Worm (Caenorhabditis elegans) whole organism, L4/young adult: ENCODE results near the gene C01G10.7.

Experiments
- W03F9.2 ChIP-seq: fragments of 150-350 bp; optimal IDR thresholded peaks from 2 replicates; lab custom pipeline; 2014; ENCODE audit warnings: missing biosample characterization, missing genetic modification characterization
- him-1 ChIP-seq: sonication (generic microtip); optimal IDR thresholded peaks from 2 replicates; lab custom pipeline; 2016; ENCODE audit warnings: missing genotype, missing genetic modification reagents, missing genetic modification characterization, missing compliant biosample characterization

- TF ChIP-seq him-1 (tag; lab: Kevin White, UChicago) (no peak), W03F9.2 (tag; lab: Kevin White, UChicago) (no peak)
Measured at ce11 chrV:15078560-15078959, 7.0 kb upstream of the C01G10.7 start.
